Fruit fly (Drosophila melanogaster) whole organism, wandering third instar larva: ENCODE results near the gene rush.

Experiments
- Dfd ChIP-seq: fragments of >200 bp; optimal IDR thresholded peaks from 2 replicates; lab custom pipeline; 2017; ENCODE audit warnings: missing biosample characterization, missing genetic modification characterization
- Dif ChIP-seq: fragments of 200-275, 200-300 bp; sonication (Bioruptor generic); optimal IDR thresholded peaks from 2 replicates; lab custom pipeline; 2018; ENCODE audit warnings: missing biosample characterization, missing genetic modification characterization; ENCODE audit not compliant: partially characterized antibody
- Vsx2 ChIP-seq: fragments of 200-300, 225-300 bp; sonication (Bioruptor generic); optimal IDR thresholded peaks from 2 replicates; lab custom pipeline; 2018; ENCODE audit warnings: missing biosample characterization, missing genetic modification characterization; ENCODE audit not compliant: partially characterized antibody
- psq ChIP-seq: fragments of 200-800 bp; sonication (Bioruptor generic); optimal IDR thresholded peaks from 3 replicates; lab custom pipeline; 2017; ENCODE audit warnings: missing biosample characterization, mild to moderate bottlenecking, missing genetic modification characterization, moderate library complexity

DNA sequence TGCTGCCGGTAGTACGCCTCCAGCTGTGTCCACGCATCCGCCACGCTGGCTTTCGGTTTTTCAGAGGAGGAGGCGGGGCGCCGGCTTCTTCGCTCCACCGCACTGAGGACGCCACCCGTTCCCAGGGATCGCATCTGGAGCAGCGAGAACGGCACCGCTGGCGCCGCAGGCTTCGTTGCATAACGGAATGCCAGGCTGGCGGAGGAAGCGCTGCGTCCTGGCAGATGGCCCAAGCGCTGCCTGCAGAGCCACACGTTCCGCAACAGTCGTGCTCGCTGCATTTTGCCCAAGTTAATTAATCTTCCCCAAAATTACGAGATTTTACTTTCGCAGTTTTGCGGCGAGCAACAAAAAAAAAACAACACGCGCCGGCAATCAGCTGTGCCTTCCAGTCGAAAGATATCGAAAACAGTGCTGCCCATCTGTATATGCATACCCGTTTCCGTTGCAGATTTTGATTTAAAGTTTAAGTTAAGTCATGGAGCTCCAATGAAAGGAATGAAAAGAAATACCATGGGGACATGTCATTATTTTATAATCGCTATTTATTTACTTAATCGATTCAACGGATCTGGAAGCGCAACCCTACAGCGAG, 18.0 kb upstream of the rush start, which contains the start of gene Lrpprc2:
- TF ChIP-seq Vsx2 (GFP tag; lab: Kevin White, UChicago) (no peak), psq (GFP tag; lab: Kevin White, UChicago) (no peak), Dfd (no peak), Dif (no peak)
